Worm (Caenorhabditis elegans): ENCODE measurements around the gene ced-5.

- TF ChIP-seq lin-15B (tag; optimal IDR thresholded peaks at IDR 0.05) (no peak), unc-62 (GFP tag; optimal IDR thresholded peaks at IDR 0.05 in 1 of 2) (no peak), unc-62 (tag; optimal IDR thresholded peaks at IDR 0.05) (no peak), ama-1 (optimal IDR thresholded peaks at IDR 0.05) (no peak), mes-2 (tag; optimal IDR thresholded peaks at IDR 0.05; ENCODE audit: poor library complexity, severe bottlenecking) (no peak), dpl-1 (GFP tag; optimal IDR thresholded peaks at IDR 0.05) (no peak), F37D6.2 (tag; optimal IDR thresholded peaks at IDR 0.05) (no peak), nhr-11 (tag; optimal IDR thresholded peaks at IDR 0.05) (no peak), fos-1 (tag; optimal IDR thresholded peaks at IDR 0.05) (no peak), snpc-1.2 (GFP tag; IDR thresholded peaks at IDR 0.05) (no peak), rbr-2 (tag; optimal IDR thresholded peaks at IDR 0.05) (no peak), egl-27 (tag; optimal IDR thresholded peaks at IDR 0.05) (no peak), nhr-102 (tag; optimal IDR thresholded peaks at IDR 0.05) (no peak), lsy-2 (tag; optimal IDR thresholded peaks at IDR 0.05) (no peak), nhr-42 (GFP tag; IDR thresholded peaks at IDR 0.05) (no peak)
Measured at ce11 chrIV:10506016-10506415, 22.1 kb downstream of the ced-5 start.

Measured in whole organism, L4 larva.